Worm (Caenorhabditis elegans): Measurements from ENCODE around the gene nmt-1.

The nmt-1 gene

ce11 chrIII:6155787-6156186 is 39.7 kb upstream of the nmt-1 start (continued):
- TF ChIP-seq ztf-11 (tag; optimal IDR thresholded peaks at IDR 0.05) = no peak
- peak; percentile 20 for TF ChIP-seq nhr-71 (tag; optimal IDR thresholded peaks at IDR 0.05)
- TF ChIP-seq nhr-19 (GFP tag; conservative IDR thresholded peaks at IDR 0.05) = no peak
- TF ChIP-seq Y116A8C.19 (tag; optimal IDR thresholded peaks at IDR 0.05; ENCODE audit: borderline replicate concordance) = no peak
- TF ChIP-seq ceh-88 (GFP tag; IDR thresholded peaks at IDR 0.05) = no peak
- no peak for TF ChIP-seq ces-1 (GFP tag; optimal IDR thresholded peaks at IDR 0.05)
- no peak for TF ChIP-seq hlh-4 (tag; optimal IDR thresholded peaks at IDR 0.05)
- no peak for TF ChIP-seq ceh-8 (GFP tag; optimal IDR thresholded peaks at IDR 0.05)
- no peak for TF ChIP-seq zip-4 (GFP tag; optimal IDR thresholded peaks at IDR 0.05)
- peak; percentile 65 for TF ChIP-seq lin-14 (GFP tag; optimal IDR thresholded peaks at IDR 0.05)
- no peak for TF ChIP-seq lir-3 (tag; optimal IDR thresholded peaks at IDR 0.05; ENCODE audit: poor library complexity)
- TF ChIP-seq ceh-90 (tag; optimal IDR thresholded peaks at IDR 0.05) = no peak

ce11 chrIII:6154586-6154985 is 38.5 kb upstream of the nmt-1 start:
- TF ChIP-seq efl-1 (optimal IDR thresholded peaks at IDR 0.05) (no peak), efl-1 (GFP tag; optimal IDR thresholded peaks at IDR 0.05 in 1 of 2) (peak in 1 of 2 experiments; percentile 4), dpl-1 (GFP tag; optimal IDR thresholded peaks at IDR 0.05) (no peak)

ce11 chrIII:6149467-6150072 is 33.4 kb upstream of the nmt-1 start, which contains the start of the genes wht-7 and Y42G9A.1:
TSS of gene wht-7 (minus strand) at chrIII:6149597.
TSS of gene Y42G9A.1 (plus strand) at chrIII:6149961.
- no peak for TF ChIP-seq nhr-19 (GFP tag; conservative IDR thresholded peaks at IDR 0.05)
- TF ChIP-seq pqm-1 (tag; optimal IDR thresholded peaks at IDR 0.05) = no peak
- peak in 1 of 2 experiments; percentile 26 for TF ChIP-seq lin-35 (GFP tag; optimal IDR thresholded peaks at IDR 0.05)
- TF ChIP-seq sptf-1 (tag; optimal IDR thresholded peaks at IDR 0.05) = no peak
- no peak for TF ChIP-seq ceh-63 (GFP tag; optimal IDR thresholded peaks at IDR 0.05)
- TF ChIP-seq elt-2 (tag; optimal IDR thresholded peaks at IDR 0.05) = peak; percentile 49
- no peak for TF ChIP-seq nhr-85 (tag)
- TF ChIP-seq lin-14 (GFP tag; optimal IDR thresholded peaks at IDR 0.05) = no peak
- TF ChIP-seq egl-13 (tag; optimal IDR thresholded peaks at IDR 0.05) = no peak
- no peak for TF ChIP-seq mep-1 (tag; optimal IDR thresholded peaks at IDR 0.05)
- TF ChIP-seq nhr-28 (tag; optimal IDR thresholded peaks at IDR 0.05) = no peak
- TF ChIP-seq nhr-71 (tag; optimal IDR thresholded peaks at IDR 0.05) = no peak
- TF ChIP-seq blmp-1 (tag; optimal IDR thresholded peaks at IDR 0.05) = no peak
- no peak for TF ChIP-seq elt-3 (tag; optimal IDR thresholded peaks at IDR 0.05)
- no peak for TF ChIP-seq grh-1 (GFP tag; IDR thresholded peaks at IDR 0.05)
- TF ChIP-seq jun-1 (tag; optimal IDR thresholded peaks at IDR 0.05) = peak; percentile 19
- TF ChIP-seq nhr-84 (tag; optimal IDR thresholded peaks at IDR 0.05) = no peak
- TF ChIP-seq efl-1 (optimal IDR thresholded peaks at IDR 0.05) = peak in 1 of 2 experiments; percentile 18
- peak in 1 of 2 experiments; percentile 45 for TF ChIP-seq efl-1 (GFP tag; optimal IDR thresholded peaks at IDR 0.05 in 1 of 2)
- no peak for TF ChIP-seq hlh-17 (GFP tag; optimal IDR thresholded peaks at IDR 0.05; ENCODE audit: borderline replicate concordance)

ce11 chrIII:6148684-6149083 is 32.6 kb upstream of the nmt-1 start:
- TF ChIP-seq mep-1 (tag; optimal IDR thresholded peaks at IDR 0.05) (no peak), C16A3.4 (tag; optimal IDR thresholded peaks at IDR 0.05) (no peak), xbp-1 (tag; optimal IDR thresholded peaks at IDR 0.05) (no peak), ceh-82 (tag; optimal IDR thresholded peaks at IDR 0.05) (no peak), rnt-1 (tag; optimal IDR thresholded peaks at IDR 0.05) (no peak), lin-14 (GFP tag; optimal IDR thresholded peaks at IDR 0.05) (peak; percentile 6)

DNA sequence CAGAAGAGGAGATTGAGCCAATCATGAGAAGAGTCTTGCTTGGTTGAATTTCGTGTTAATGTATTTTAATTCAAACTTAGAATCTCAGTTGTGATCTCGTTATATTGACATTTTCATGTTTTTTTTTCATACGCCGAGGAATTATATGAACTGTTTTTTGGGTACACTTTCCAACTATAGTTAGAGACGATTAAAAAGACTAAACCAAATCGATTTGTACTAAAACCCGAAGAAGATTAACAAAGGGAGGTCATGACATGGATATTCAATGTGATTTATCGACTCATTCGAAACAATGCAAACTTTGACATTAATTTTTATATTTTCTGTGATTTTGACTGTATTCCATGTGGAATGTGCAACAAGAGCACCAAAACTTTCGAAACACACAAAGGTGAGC is 31.8 kb upstream of the nmt-1 start, which contains the start of gene Y42G9A.2:
TSS of gene Y42G9A.2 (plus strand) at position 284 of the 400 bp plus-strand sequence.
- TF ChIP-seq snu-23 (GFP tag; optimal IDR thresholded peaks at IDR 0.05) (peak; percentile 14), pqm-1 (tag; optimal IDR thresholded peaks at IDR 0.05) (no peak), ceh-88 (GFP tag; IDR thresholded peaks at IDR 0.05) (no peak), lin-39 (tag; optimal IDR thresholded peaks at IDR 0.05) (no peak)

All from whole organism, L1 larva.